Fruit fly (Drosophila melanogaster) ovary, adult (tissue): ENCODE results near the gene CG6660.

Experiments used
- CG17801 ChIP-seq: fragments of 200-800 bp; optimal IDR thresholded peaks from 2 replicates; lab custom pipeline; 2019; ENCODE audit warnings: missing biosample characterization, mild to moderate bottlenecking, missing genetic modification characterization, moderate library complexity; ENCODE audit not compliant: partially characterized antibody

The CG6660 gene

dm6 chr3R:22923052-22923451, at the start of gene CG6660:
Gene CG6660, plus strand, starts transcription at chr3R:22923352.
- TF ChIP-seq CG17801 (GFP tag; lab: Kevin White, UChicago): no peak

DNA sequence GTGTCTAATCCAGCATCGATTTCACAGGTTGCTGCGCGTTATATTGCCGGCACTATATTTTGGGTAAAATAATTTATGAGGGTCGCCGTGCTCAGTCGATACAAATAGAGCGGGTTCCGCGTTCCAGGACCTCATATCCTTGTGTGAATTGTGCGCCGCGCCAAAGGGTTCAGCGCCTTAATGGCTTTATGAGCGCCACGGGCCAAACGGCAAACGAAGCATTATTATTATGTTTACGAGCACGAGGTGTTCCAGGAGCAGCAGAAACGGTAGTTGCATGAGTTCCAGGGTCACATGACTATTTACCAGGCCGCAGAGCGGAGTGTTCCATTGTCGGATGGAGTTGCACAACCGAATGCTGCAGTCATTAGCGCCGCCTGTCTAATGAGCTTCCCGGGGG, 45.5 kb upstream of the CG6660 start:
- no peak for TF ChIP-seq CG17801 (GFP tag; lab: Kevin White, UChicago)

dm6 chr3R:22878416-22878815, 44.7 kb upstream of the CG6660 start:
- no peak for TF ChIP-seq CG17801 (GFP tag; lab: Kevin White, UChicago)

DNA sequence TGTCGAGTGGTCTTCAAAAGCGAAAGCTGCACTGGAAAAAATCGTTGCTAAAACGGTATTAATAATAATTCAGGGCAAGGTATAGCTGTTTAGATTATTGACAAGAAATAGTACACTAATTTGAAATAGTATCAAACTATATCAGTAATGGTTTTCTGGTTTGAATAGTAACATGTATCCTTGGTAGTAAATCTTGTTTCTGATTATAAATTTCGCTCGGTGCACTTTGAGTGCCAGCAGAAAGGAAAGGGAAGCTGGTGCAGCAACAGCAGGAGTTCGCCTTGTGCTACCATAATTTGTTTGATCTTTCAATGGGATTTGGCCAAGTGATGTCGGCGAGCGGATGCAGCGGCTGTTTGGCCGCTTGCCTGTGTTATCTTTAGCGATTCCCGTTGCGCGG, 36.3 kb upstream of the CG6660 start:
- TF ChIP-seq CG17801 (GFP tag; lab: Kevin White, UChicago): no peak

- TF ChIP-seq CG17801 (GFP tag; lab: Kevin White, UChicago): no peak
These were observed 33.9 kb upstream of the CG6660 start for dm6 chr3R:22889302-22889701.

- no peak for TF ChIP-seq CG17801 (GFP tag; lab: Kevin White, UChicago)
These were observed 31.4 kb upstream of the CG6660 start for dm6 chr3R:22891707-22892106.

dm6 chr3R:22895335-22895734, 27.8 kb upstream of the CG6660 start:
- TF ChIP-seq CG17801 (GFP tag; lab: Kevin White, UChicago): no peak

DNA sequence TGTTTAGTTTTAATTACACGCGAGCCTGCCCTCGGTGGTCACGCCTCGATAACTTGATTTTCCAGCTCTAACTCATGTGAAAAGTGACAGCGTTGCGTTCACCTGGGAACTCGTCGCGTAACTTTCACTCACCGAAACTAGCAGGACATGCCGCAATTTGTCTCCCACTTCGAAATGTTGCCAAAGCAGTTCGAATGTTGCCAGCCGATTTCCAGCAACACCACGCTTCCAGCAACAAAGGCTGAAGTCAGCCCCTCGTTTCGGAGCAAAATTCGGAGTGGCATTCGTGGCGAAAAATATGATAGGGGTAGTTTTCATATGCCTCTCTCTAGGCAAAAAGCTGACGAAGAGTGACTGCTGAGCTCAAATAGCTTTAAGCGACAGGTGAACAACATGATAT, 24.8 kb upstream of the CG6660 start:
- no peak for TF ChIP-seq CG17801 (GFP tag; lab: Kevin White, UChicago)

dm6 chr3R:22899041-22899440, 24.1 kb upstream of the CG6660 start, which contains the start of gene klg:
Gene klg, plus strand, starts transcription at chr3R:22899284.
- no peak for TF ChIP-seq CG17801 (GFP tag; lab: Kevin White, UChicago)

DNA sequence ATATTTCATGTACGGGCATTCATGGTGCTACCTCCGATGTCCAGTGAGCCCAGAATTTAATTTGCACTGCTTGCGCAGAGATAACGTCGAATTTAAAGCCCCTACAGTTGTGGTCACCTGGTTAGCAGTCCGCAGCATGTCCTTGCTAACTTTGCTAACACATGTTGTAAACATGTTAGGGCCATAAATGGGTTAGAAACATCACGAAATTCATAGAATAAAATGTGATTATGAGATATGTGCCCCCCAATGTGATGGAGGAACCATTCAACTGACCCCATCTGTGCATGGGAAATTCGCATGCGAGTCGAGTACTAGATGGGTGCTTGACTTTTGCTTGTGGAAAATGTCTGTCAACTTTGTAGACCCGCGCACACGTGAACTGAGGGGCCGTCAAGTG, 12.1 kb upstream of the CG6660 start:
- TF ChIP-seq CG17801 (GFP tag; lab: Kevin White, UChicago): no peak

- no peak for TF ChIP-seq CG17801 (GFP tag; lab: Kevin White, UChicago)
These were observed 42.1 kb downstream of the CG6660 start for dm6 chr3R:22965220-22965619.

DNA sequence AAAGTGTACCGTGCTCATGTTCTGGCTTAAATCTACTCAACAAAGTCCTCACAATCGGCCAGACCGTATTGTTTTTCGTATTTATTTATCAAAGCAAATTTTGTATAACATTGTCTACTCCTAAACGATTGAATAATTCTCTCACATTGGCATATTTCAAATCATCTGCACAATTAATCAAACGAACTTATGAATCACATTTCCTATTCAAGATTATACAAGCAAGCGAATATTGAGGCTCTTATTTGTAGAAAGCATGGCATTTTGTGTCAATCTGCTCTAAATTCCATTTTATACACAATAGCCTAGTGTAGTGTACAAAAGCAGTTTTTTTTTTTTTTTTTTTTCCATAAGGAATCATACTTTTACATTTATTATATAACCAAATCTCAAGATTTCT, 42.8 kb downstream of the CG6660 start, which contains the start of gene Tpl94D:
Tpl94D (plus strand) TSS at position 301 of the 400 bp plus-strand sequence.
- no peak for TF ChIP-seq CG17801 (GFP tag; lab: Kevin White, UChicago)
